Fruit fly (Drosophila melanogaster) whole organism: ENCODE data around the gene Ak1.

Source experiments
- CG8478 ChIP-seq: fragments of >200 bp; optimal IDR thresholded peaks from 2 replicates; lab custom pipeline; 2018; ENCODE audit warnings: inconsistent platforms
- Dll ChIP-seq: fragments of >200 bp; optimal IDR thresholded peaks from 2 replicates; lab custom pipeline; 2017
- EcR ChIP-seq, 2 experiments: fragments of >200 bp; optimal IDR thresholded peaks; 2 replicates each; lab custom pipeline; 2017; ENCODE audit warnings: missing biosample characterization in 2 of 2, missing genetic modification characterization in 2 of 2, missing genetic modification reagents in 2 of 2
- pan ChIP-seq: fragments of >200 bp; optimal IDR thresholded peaks from 2 replicates; lab custom pipeline; 2017
- psq ChIP-seq: fragments of >200 bp; optimal IDR thresholded peaks from 2 replicates; lab custom pipeline; 2017
- usp ChIP-seq: fragments of >200 bp; optimal IDR thresholded peaks from 2 replicates; lab custom pipeline; 2017; ENCODE audit warnings: missing biosample characterization, missing genetic modification characterization, mixed read lengths

The Ak1 gene

DNA sequence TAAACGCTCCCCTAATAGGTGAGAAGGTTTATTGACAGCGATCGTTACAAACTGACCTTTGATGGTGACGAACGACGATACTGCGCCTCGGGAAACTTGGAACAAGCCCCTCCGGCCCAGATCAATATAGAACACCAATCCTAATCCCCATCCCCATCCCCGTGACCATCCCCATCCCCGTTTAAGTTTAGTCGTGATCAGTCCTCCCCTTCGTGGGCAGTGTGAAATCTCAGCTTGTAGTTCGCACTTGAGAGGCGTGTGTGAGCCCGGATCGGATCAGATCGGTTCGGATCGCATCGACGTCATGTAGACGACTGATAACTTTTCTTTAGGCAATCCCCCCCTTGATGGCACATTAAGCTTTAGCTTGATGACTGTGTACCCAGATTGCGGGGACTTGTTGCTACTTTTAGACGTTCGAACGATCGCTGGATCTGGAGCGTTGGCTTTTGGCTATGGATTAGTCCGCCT, 19.3 kb downstream of the Ak1 start, which contains the start of gene Miox:
Gene Miox (plus strand): TSS at position 421 of the 471 bp plus-strand sequence.
- TF ChIP-seq pan (lab: Kevin White, UChicago): no peak
- TF ChIP-seq psq: no peak
- no peak for TF ChIP-seq usp (GFP tag; lab: Kevin White, UChicago)
- no peak for TF ChIP-seq EcR (GFP tag; optimal IDR thresholded peaks at IDR 0.05; lab: Kevin White, UChicago)

DNA sequence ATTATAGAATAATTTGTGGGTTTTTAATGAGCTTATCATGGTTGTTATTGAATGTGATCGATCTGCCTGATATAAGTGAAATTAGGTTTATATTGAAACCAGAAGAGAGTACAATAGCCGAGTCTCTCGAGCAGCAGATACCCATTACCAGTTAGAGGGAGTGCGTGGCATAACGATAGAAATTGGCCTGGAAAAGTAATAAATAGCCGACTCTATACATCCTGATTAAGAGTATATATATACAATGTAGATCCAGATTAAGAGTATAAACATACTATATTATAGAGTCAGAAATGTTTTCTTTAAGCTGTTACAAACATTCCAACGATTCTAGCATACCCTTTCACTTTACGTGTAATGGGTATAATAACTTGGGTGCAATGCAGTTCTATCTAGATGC, 19.9 kb downstream of the Ak1 start:
- TF ChIP-seq CG8478 (lab: Kevin White, UChicago) (no peak), EcR (GFP tag; optimal IDR thresholded peaks at IDR 0.05; lab: Kevin White, UChicago) (no peak), pan (lab: Kevin White, UChicago) (no peak), psq (no peak), usp (GFP tag; lab: Kevin White, UChicago) (no peak), Dll (lab: Kevin White, UChicago) (no peak)

dm6 chr3L:12178847-12179437, 24.9 kb downstream of the Ak1 start:
- no peak for TF ChIP-seq usp (GFP tag; lab: Kevin White, UChicago)
- TF ChIP-seq CG8478 (lab: Kevin White, UChicago): no peak
- no peak for TF ChIP-seq EcR (GFP tag; optimal IDR thresholded peaks at IDR 0.05; lab: Kevin White, UChicago)
- TF ChIP-seq psq: no peak
- no peak for TF ChIP-seq pan (lab: Kevin White, UChicago)
- TF ChIP-seq Dll (lab: Kevin White, UChicago): no peak

dm6 chr3L:12177301-12177700, 26.6 kb downstream of the Ak1 start, which contains the start of gene CAH2:
Gene CAH2, plus strand, starts transcription at chr3L:12177601.
- no peak for TF ChIP-seq CG8478 (lab: Kevin White, UChicago)
- TF ChIP-seq Dll (lab: Kevin White, UChicago): no peak
- TF ChIP-seq usp (GFP tag; lab: Kevin White, UChicago): no peak
- no peak for TF ChIP-seq EcR (GFP tag; optimal IDR thresholded peaks at IDR 0.05; lab: Kevin White, UChicago)
- TF ChIP-seq pan (lab: Kevin White, UChicago): no peak
- TF ChIP-seq psq: no peak

- TF ChIP-seq EcR (GFP tag; optimal IDR thresholded peaks at IDR 0.05; lab: Kevin White, UChicago): no peak
- TF ChIP-seq CG8478 (lab: Kevin White, UChicago): no peak
- TF ChIP-seq pan (lab: Kevin White, UChicago): no peak
- TF ChIP-seq Dll (lab: Kevin White, UChicago): no peak
- TF ChIP-seq usp (GFP tag; lab: Kevin White, UChicago): no peak
These were observed 28.5 kb downstream of the Ak1 start, which contains the start of gene Rh7 for dm6 chr3L:12175382-12175781. Gene Rh7, minus strand, starts transcription at chr3L:12175482.

- TF ChIP-seq psq (no peak), Dll (lab: Kevin White, UChicago) (peak; percentile 31)
These were observed 40.2 kb downstream of the Ak1 start, which contains the start of gene CG9760 for dm6 chr3L:12163693-12164092. Gene CG9760, minus strand, starts transcription at chr3L:12163735.

DNA sequence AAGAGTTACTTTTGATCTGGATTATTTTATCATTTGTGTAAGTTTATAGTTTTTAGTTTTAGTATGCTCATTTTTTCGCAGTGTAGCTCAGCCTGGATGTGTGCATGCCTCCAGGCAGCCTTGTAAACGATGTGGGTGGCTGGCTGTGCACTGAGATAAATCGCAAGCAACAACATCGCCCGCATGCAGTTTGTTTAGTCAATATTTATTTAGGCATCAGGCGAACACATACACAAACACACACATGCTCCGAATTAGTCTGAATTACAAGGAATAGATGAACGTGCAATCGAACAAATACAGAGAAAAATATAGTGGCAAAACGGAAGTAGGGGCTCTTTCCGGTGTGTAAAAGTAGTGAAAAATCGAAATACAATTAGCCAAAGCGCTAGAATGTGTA, 40.8 kb downstream of the Ak1 start:
- no peak for TF ChIP-seq Dll (lab: Kevin White, UChicago)
- TF ChIP-seq EcR (GFP tag; optimal IDR thresholded peaks at IDR 0.05; lab: Kevin White, UChicago): no peak
- no peak for TF ChIP-seq usp (GFP tag; lab: Kevin White, UChicago)
- TF ChIP-seq pan (lab: Kevin White, UChicago): no peak
- no peak for TF ChIP-seq CG8478 (lab: Kevin White, UChicago)
- TF ChIP-seq psq: no peak

DNA sequence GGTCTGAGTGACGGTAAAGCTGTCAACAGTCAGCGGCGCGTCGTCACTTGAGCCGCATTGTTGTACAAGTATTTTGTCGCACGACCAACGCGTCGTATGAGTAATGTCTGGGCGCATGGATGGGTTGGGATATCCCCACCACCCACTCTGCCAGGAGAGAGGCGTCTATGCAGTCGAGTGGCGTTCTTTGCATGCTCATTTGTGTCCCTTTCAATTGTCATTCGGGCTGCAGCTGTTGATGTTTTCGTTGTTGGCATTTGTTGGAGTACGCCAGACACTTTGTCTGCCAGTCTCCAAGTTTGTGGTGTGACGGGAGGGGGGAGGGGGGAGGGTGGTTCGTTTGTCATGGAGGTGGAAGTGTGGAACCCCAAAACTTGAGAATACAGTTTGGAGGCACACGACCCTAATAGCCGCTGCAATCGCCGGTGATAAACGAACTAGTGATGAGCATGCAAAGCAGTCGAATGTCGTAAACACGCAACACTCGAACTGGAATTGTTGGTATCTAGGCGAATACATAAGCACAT, 41.7 kb downstream of the Ak1 start:
- TF ChIP-seq CG8478 (lab: Kevin White, UChicago): no peak
